Worm (Caenorhabditis elegans): ENCODE results near the gene cutl-18.

cutl-18 gene

DNA sequence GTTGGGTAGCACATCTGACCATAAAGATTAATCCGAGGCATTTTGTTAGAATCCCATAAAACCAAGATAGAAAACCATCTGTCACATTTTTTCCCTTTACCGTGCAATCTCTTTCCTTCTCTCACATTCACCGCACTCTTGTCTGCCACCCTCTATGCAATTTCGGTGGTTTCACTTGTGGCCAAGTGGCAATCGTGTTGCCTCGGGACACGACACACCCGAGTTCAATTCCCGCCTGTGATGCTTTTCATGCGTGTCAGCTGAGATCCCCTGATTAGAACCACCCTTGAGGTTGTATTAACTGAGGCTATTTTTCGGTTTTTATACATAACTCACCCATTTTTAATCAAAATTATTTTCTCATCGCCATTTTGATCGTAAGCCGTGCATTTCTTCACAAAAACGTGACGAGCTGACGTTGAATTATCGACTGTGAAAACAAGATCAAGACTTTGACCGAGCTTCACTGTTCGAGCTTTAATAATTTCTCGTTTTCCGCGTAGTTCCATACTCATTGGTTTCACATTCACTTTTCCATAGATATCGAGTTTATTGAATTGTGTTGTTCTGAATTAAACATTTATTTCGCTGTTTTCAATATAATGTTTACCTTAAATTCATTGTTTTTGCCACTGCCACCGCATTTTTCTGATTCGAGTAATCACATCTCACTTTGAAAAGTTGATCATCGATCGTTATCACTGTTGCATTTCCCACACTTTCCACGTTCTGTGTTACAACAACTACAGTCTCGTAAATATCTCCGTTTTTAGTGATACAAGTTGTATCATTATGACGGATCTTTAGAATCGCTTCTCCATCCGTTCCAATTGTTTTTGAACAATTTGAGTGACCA lies 2.4 kb downstream of the cutl-18 start:
- TF ChIP-seq ceh-63 (GFP tag; optimal IDR thresholded peaks at IDR 0.05) = no peak
- TF ChIP-seq C04F5.9 (tag; optimal IDR thresholded peaks at IDR 0.05) = no peak
- TF ChIP-seq ces-1 (GFP tag; optimal IDR thresholded peaks at IDR 0.05) = no peak
- TF ChIP-seq skn-1 (tag; optimal IDR thresholded peaks at IDR 0.05) = peak; percentile 66
- peak; percentile 32 for TF ChIP-seq lin-39 (tag; optimal IDR thresholded peaks at IDR 0.05)
- peak; percentile 51 for TF ChIP-seq zip-4 (GFP tag; optimal IDR thresholded peaks at IDR 0.05)
- TF ChIP-seq isw-1 (GFP tag; IDR thresholded peaks at IDR 0.05) = no peak
- no peak for TF ChIP-seq ceh-90 (tag; optimal IDR thresholded peaks at IDR 0.05)
- TF ChIP-seq fkh-8 (tag; optimal IDR thresholded peaks at IDR 0.05) = no peak
- TF ChIP-seq ets-5 (GFP tag; IDR thresholded peaks at IDR 0.05) = no peak
- TF ChIP-seq pqm-1 (tag; optimal IDR thresholded peaks at IDR 0.05) = no peak
- TF ChIP-seq swsn-7 (tag; optimal IDR thresholded peaks at IDR 0.05) = peak; percentile 69
- peak; percentile 8 for TF ChIP-seq ztf-4 (tag; optimal IDR thresholded peaks at IDR 0.05)
- TF ChIP-seq lin-15B (tag; optimal IDR thresholded peaks at IDR 0.05) = no peak
- peak; percentile 42 to 82 for TF ChIP-seq lin-35 (GFP tag; optimal IDR thresholded peaks at IDR 0.05)
- no peak for TF ChIP-seq alr-1 (tag; optimal IDR thresholded peaks at IDR 0.05; ENCODE audit: borderline replicate concordance)
- TF ChIP-seq fkh-10 (GFP tag; optimal IDR thresholded peaks at IDR 0.05) = peak; percentile 7
- peak; percentile 48 for TF ChIP-seq lir-3 (tag; optimal IDR thresholded peaks at IDR 0.05; ENCODE audit: poor library complexity)
- peak; percentile 67 for TF ChIP-seq blmp-1 (tag; optimal IDR thresholded peaks at IDR 0.05)
- TF ChIP-seq fkh-4 (tag; optimal IDR thresholded peaks at IDR 0.05; ENCODE audit: borderline replicate concordance) = no peak
- no peak for TF ChIP-seq ama-1 (optimal IDR thresholded peaks at IDR 0.05)
- TF ChIP-seq egl-13 (tag; optimal IDR thresholded peaks at IDR 0.05) = peak; percentile 9
- no peak for TF ChIP-seq mab-9 (GFP tag; IDR thresholded peaks at IDR 0.05)
- TF ChIP-seq tbx-2 (tag; optimal IDR thresholded peaks at IDR 0.05) = peak; percentile 64
- peak; percentile 83 for TF ChIP-seq nhr-20 (tag; optimal IDR thresholded peaks at IDR 0.05)
- TF ChIP-seq jun-1 (tag; optimal IDR thresholded peaks at IDR 0.05) = peak; percentile 82
- peak; percentile 31 for TF ChIP-seq unc-86 (tag; optimal IDR thresholded peaks at IDR 0.05)
- no peak for TF ChIP-seq aha-1 (tag; optimal IDR thresholded peaks at IDR 0.05)
- TF ChIP-seq dpl-1 (GFP tag; optimal IDR thresholded peaks at IDR 0.05) = peak; percentile 16 to 52 (median 33)
- no peak for TF ChIP-seq hlh-4 (tag; optimal IDR thresholded peaks at IDR 0.05)
- peak; percentile 59 for TF ChIP-seq lin-13 (GFP tag; optimal IDR thresholded peaks at IDR 0.05)
- TF ChIP-seq lsy-2 (tag; optimal IDR thresholded peaks at IDR 0.05) = peak; percentile 62 to 81
- no peak for TF ChIP-seq nhr-237 (tag; optimal IDR thresholded peaks at IDR 0.05)
- TF ChIP-seq Y116A8C.19 (tag; optimal IDR thresholded peaks at IDR 0.05; ENCODE audit: borderline replicate concordance) = no peak
- TF ChIP-seq mdl-1 (tag; optimal IDR thresholded peaks at IDR 0.05) = peak in 1 of 2 experiments; percentile 85
- peak; percentile 65 for TF ChIP-seq grh-1 (GFP tag; IDR thresholded peaks at IDR 0.05)
- TF ChIP-seq mef-2 (tag; optimal IDR thresholded peaks at IDR 0.05) = no peak
- peak; percentile 45 for TF ChIP-seq ceh-8 (GFP tag; optimal IDR thresholded peaks at IDR 0.05)
- TF ChIP-seq aly-2 (tag; optimal IDR thresholded peaks at IDR 0.05) = peak; percentile 25
- peak; percentile 78 for TF ChIP-seq nhr-19 (GFP tag; conservative IDR thresholded peaks at IDR 0.05)
- TF ChIP-seq unc-130 (tag; optimal IDR thresholded peaks at IDR 0.05) = peak; percentile 56
- TF ChIP-seq vab-15 (tag; optimal IDR thresholded peaks at IDR 0.05) = peak; percentile 70
- TF ChIP-seq nhr-71 (tag; optimal IDR thresholded peaks at IDR 0.05) = peak; percentile 80
- peak; percentile 66 for TF ChIP-seq elt-2 (tag; optimal IDR thresholded peaks at IDR 0.05)
- no peak for TF ChIP-seq nhr-76 (tag; optimal IDR thresholded peaks at IDR 0.05)
- no peak for TF ChIP-seq nhr-11 (tag; optimal IDR thresholded peaks at IDR 0.05)
- no peak for TF ChIP-seq unc-62 (GFP tag; optimal IDR thresholded peaks at IDR 0.05)
- peak; percentile 66 for TF ChIP-seq xbp-1 (tag; optimal IDR thresholded peaks at IDR 0.05)
- TF ChIP-seq nhr-12 (tag; optimal IDR thresholded peaks at IDR 0.05) = no peak
- TF ChIP-seq egl-27 (tag; optimal IDR thresholded peaks at IDR 0.05) = no peak
- peak; percentile 16 for TF ChIP-seq sox-4 (tag; optimal IDR thresholded peaks at IDR 0.05)
